Worm (Caenorhabditis elegans) whole organism, L2 larva: Measurements from ENCODE around the gene ama-1.

Source experiments
- ama-1 ChIP-seq: fragments of 150-350 bp; optimal IDR thresholded peaks from 2 replicates; lab custom pipeline; 2018; ENCODE audit warnings: inconsistent platforms
- blmp-1 ChIP-seq: sonication (generic microtip); optimal IDR thresholded peaks from 2 replicates; lab custom pipeline; 2017; ENCODE audit warnings: missing genetic modification characterization, mild to moderate bottlenecking, missing compliant biosample characterization, antibody characterized with exemption, moderate library complexity; ENCODE audit not compliant: insufficient read depth
- nhr-129 ChIP-seq: fragments of 150-350 bp; optimal IDR thresholded peaks from 2 replicates; lab custom pipeline; 2014; ENCODE audit warnings: missing biosample characterization, missing genetic modification characterization
- nhr-6 ChIP-seq: fragments of 150-350 bp; optimal IDR thresholded peaks from 2 replicates; lab custom pipeline; 2014; ENCODE audit warnings: missing biosample characterization, missing genetic modification characterization
- skn-1 ChIP-seq: sonication (generic microtip); optimal IDR thresholded peaks from 2 replicates; lab custom pipeline; 2017; ENCODE audit warnings: missing biosample characterization, missing genetic modification characterization
- ztf-11 ChIP-seq: sonication (generic microtip); optimal IDR thresholded peaks from 2 replicates; lab custom pipeline; 2017; ENCODE audit warnings: missing biosample characterization, missing genetic modification characterization

DNA sequence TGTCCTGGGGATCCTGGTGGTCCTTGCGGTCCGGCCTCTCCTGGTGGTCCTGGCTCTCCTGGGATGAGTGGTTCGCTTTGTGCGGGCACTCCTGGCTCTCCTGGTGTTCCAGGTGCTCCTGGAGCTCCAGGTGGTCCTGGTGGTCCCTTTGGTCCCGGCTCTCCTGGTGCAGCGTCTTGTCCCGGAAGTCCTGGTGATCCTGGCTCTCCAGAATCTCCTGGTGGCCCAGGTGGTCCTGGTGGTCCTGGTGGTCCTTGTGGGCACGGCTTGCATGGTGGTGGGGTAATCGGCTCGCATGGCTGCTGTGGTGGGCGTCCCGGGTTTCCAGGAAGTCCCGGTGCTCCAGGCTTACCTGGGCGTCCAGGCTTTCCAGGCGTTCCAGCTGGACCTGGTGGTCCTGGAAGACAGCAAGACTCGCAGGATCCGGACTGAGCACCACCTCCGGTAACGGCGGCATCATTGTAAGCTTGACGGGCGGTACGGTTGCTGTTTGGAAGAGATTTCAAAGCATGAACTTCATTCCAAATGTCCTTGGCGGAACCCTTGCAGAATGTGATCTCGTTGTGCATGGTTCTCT, 4.0 kb upstream of the ama-1 start:
- TF ChIP-seq ztf-11 (tag; lab: Kevin White, UChicago) (no peak), blmp-1 (no peak), nhr-6 (tag; lab: Kevin White, UChicago) (no peak), ama-1 (no peak), skn-1 (tag; lab: Kevin White, UChicago) (no peak), nhr-129 (tag; lab: Kevin White, UChicago) (no peak)
